Fruit fly (Drosophila melanogaster) whole organism, embryonic: ENCODE results near the gene SelG.
A peak's percentile ranks its signal among the peaks of the same experiment; 100 is the strongest.

Experiments
- B-H2 ChIP-seq: fragments of 200-800 bp; sonication (Bioruptor generic); optimal IDR thresholded peaks from 2 replicates; lab custom pipeline; 2018; ENCODE audit warnings: missing biosample characterization, mild to moderate bottlenecking, missing genetic modification characterization
- CG12236 ChIP-seq: fragments of 200-800 bp; sonication (Bioruptor generic); optimal IDR thresholded peaks from 2 replicates; lab custom pipeline; 2016; ENCODE audit warnings: missing biosample characterization, missing genetic modification characterization
- CG12299 ChIP-seq: fragments of 200-800 bp; sonication (Bioruptor generic); optimal IDR thresholded peaks from 2 replicates; lab custom pipeline; 2018; ENCODE audit warnings: missing biosample characterization, mild to moderate bottlenecking, missing genetic modification characterization
- CG12391 ChIP-seq: fragments of 200-800 bp; sonication (Bioruptor generic); optimal IDR thresholded peaks from 3 replicates; lab custom pipeline; 2018; ENCODE audit warnings: missing biosample characterization, mild to moderate bottlenecking, missing genetic modification characterization, moderate library complexity
- CG12769 ChIP-seq: fragments of 200-800 bp; sonication (Bioruptor generic); optimal IDR thresholded peaks from 2 replicates; lab custom pipeline; 2019; ENCODE audit warnings: missing biosample characterization, mild to moderate bottlenecking, missing genetic modification characterization, moderate library complexity
- CG13424 ChIP-seq: fragments of 200-800 bp; sonication (Bioruptor generic); optimal IDR thresholded peaks from 2 replicates; lab custom pipeline; 2019; ENCODE audit warnings: missing biosample characterization, mild to moderate bottlenecking, missing genetic modification characterization, moderate library complexity
- CG15601 ChIP-seq: fragments of 200-800 bp; sonication (Bioruptor generic); optimal IDR thresholded peaks from 3 replicates; lab custom pipeline; 2019; ENCODE audit warnings: missing biosample characterization, mild to moderate bottlenecking, missing genetic modification characterization, moderate library complexity
- CG15696 ChIP-seq: fragments of 200-800 bp; sonication (Bioruptor generic); optimal IDR thresholded peaks from 2 replicates; lab custom pipeline; 2019; ENCODE audit warnings: missing biosample characterization, mild to moderate bottlenecking, missing genetic modification characterization, moderate library complexity
- CG17361 ChIP-seq: fragments of 200-800 bp; sonication (Bioruptor generic); IDR thresholded peaks from 3 replicates; pipeline ENCODE4 v1.3.6; 2022; ENCODE audit warnings: missing biosample characterization, missing genetic modification characterization
- CG32767 ChIP-seq: fragments of 200-800 bp; sonication (Bioruptor generic); IDR thresholded peaks from 2 replicates; pipeline ENCODE4 v1.3.6; 2022; ENCODE audit warnings: missing biosample characterization, missing genetic modification characterization
- CG42726 ChIP-seq: fragments of 200-800 bp; sonication (Bioruptor generic); IDR thresholded peaks from 2 replicates; pipeline ENCODE4 v1.3.6; 2022; ENCODE audit warnings: missing biosample characterization, missing genetic modification characterization; ENCODE audit not compliant: partially characterized antibody
- CG4730 ChIP-seq: fragments of 200-800 bp; sonication (Bioruptor generic); IDR thresholded peaks from 2 replicates; pipeline ENCODE4 v1.3.6; 2022; ENCODE audit warnings: missing biosample characterization, missing genetic modification characterization
- CG4820 ChIP-seq: fragments of 200-800 bp; sonication (Bioruptor generic); optimal IDR thresholded peaks from 3 replicates; lab custom pipeline; 2016; ENCODE audit warnings: missing biosample characterization, missing genetic modification characterization
- CG4854 ChIP-seq: fragments of 200-800 bp; sonication (Bioruptor generic); optimal IDR thresholded peaks from 2 replicates; lab custom pipeline; 2016; ENCODE audit warnings: missing biosample characterization, missing genetic modification characterization, inconsistent platforms
- CG8281 ChIP-seq: fragments of 200-800 bp; sonication (Bioruptor generic); optimal IDR thresholded peaks from 2 replicates; lab custom pipeline; 2018; ENCODE audit warnings: missing biosample characterization, mild to moderate bottlenecking, missing genetic modification characterization, moderate library complexity
- CG9797 ChIP-seq: fragments of 200-800 bp; sonication (Bioruptor generic); optimal IDR thresholded peaks from 3 replicates; lab custom pipeline; 2018; ENCODE audit warnings: missing biosample characterization, mild to moderate bottlenecking, missing genetic modification characterization
- Dfd ChIP-seq, 2 experiments: fragments of >200 bp; optimal IDR thresholded peaks; 2 replicates each; lab custom pipeline; 2017; ENCODE audit warnings: missing biosample characterization in 2 of 2, missing genetic modification characterization in 2 of 2
- E2f2 ChIP-seq: fragments of 200-800 bp; sonication (Bioruptor generic); IDR thresholded peaks from 2 replicates; pipeline ENCODE4 v1.3.6; 2022; ENCODE audit warnings: missing biosample characterization, missing genetic modification characterization
- Elba2 ChIP-seq: fragments of 200-800 bp; sonication (Bioruptor generic); optimal IDR thresholded peaks from 3 replicates; lab custom pipeline; 2016; ENCODE audit warnings: missing biosample characterization, missing genetic modification characterization
- HHEX ChIP-seq: fragments of 200-800 bp; sonication (Bioruptor generic); optimal IDR thresholded peaks from 3 replicates; lab custom pipeline; 2017; ENCODE audit warnings: missing biosample characterization, mild to moderate bottlenecking, missing genetic modification characterization, missing genetic modification reagents
- HLHmδ ChIP-seq: fragments of 200-800 bp; sonication (Bioruptor generic); optimal IDR thresholded peaks from 2 replicates; lab custom pipeline; 2018; ENCODE audit warnings: missing biosample characterization, mild to moderate bottlenecking, missing genetic modification characterization, moderate library complexity
- Hand ChIP-seq: fragments of 200-800 bp; sonication (Bioruptor generic); optimal IDR thresholded peaks from 2 replicates; lab custom pipeline; 2017; ENCODE audit warnings: mild to moderate bottlenecking, missing biosample characterization, missing genetic modification reagents, missing genetic modification characterization
- Hmx ChIP-seq: fragments of 200-800 bp; sonication (Bioruptor generic); optimal IDR thresholded peaks from 2 replicates; lab custom pipeline; 2016; ENCODE audit warnings: missing biosample characterization, missing genetic modification characterization
- Hsf ChIP-seq: fragments of 200-800 bp; sonication (Bioruptor generic); optimal IDR thresholded peaks from 3 replicates; lab custom pipeline; 2016; ENCODE audit warnings: missing biosample characterization, missing genetic modification characterization
- Jarid2 ChIP-seq: fragments of 200-800 bp; sonication (Bioruptor generic); optimal IDR thresholded peaks from 3 replicates; lab custom pipeline; 2017; ENCODE audit warnings: mild to moderate bottlenecking, missing biosample characterization, missing genetic modification reagents, missing genetic modification characterization
- Mad ChIP-seq: fragments of 200-800 bp; sonication (Bioruptor generic); optimal IDR thresholded peaks from 2 replicates; lab custom pipeline; 2016; ENCODE audit warnings: missing biosample characterization, missing genetic modification characterization
- Max ChIP-seq: fragments of 200-800 bp; sonication (Bioruptor generic); optimal IDR thresholded peaks from 2 replicates; lab custom pipeline; 2016; ENCODE audit warnings: missing biosample characterization, mild to moderate bottlenecking, missing genetic modification characterization
- Myb ChIP-seq: fragments of 200-800 bp; sonication (Bioruptor generic); optimal IDR thresholded peaks from 2 replicates; lab custom pipeline; 2016; ENCODE audit warnings: missing biosample characterization, missing genetic modification characterization
- Ravus ChIP-seq: fragments of 200-800 bp; sonication (Bioruptor generic); IDR thresholded peaks from 2 replicates; pipeline ENCODE4 v1.3.6; 2022; ENCODE audit warnings: missing biosample characterization, missing genetic modification characterization
- Side ChIP-seq: fragments of 200-800 bp; sonication (Bioruptor generic); optimal IDR thresholded peaks from 2 replicates; lab custom pipeline; 2016; ENCODE audit warnings: missing biosample characterization, missing genetic modification characterization
- Xrp1 ChIP-seq: fragments of 200-800 bp; sonication (Bioruptor generic); IDR thresholded peaks from 2 replicates; pipeline ENCODE4 v1.3.6; 2022; ENCODE audit warnings: missing biosample characterization, missing genetic modification characterization
- ab ChIP-seq: fragments of 200-800 bp; sonication (Bioruptor generic); optimal IDR thresholded peaks from 2 replicates; lab custom pipeline; 2016; ENCODE audit warnings: missing biosample characterization, missing genetic modification characterization
- abd-A ChIP-seq: fragments of 200-800 bp; sonication (Bioruptor generic); optimal IDR thresholded peaks from 3 replicates; lab custom pipeline; 2019; ENCODE audit warnings: missing biosample characterization, mild to moderate bottlenecking, missing genetic modification characterization, moderate library complexity
- bowl ChIP-seq: fragments of 200-800 bp; sonication (Bioruptor generic); IDR thresholded peaks from 2 replicates; pipeline ENCODE4 v1.3.6; 2022; ENCODE audit warnings: missing biosample characterization, missing genetic modification characterization
- bsh ChIP-seq, 2 experiments: fragments of 200-800 bp; sonication (Bioruptor generic); optimal IDR thresholded peaks; 2 replicates each; lab custom pipeline; 2017 to 2018; ENCODE audit warnings: mild to moderate bottlenecking in 2 of 2, missing biosample characterization in 2 of 2, missing genetic modification characterization in 2 of 2, moderate library complexity in 1 of 2
- chinmo ChIP-seq: fragments of 200-800 bp; sonication (Bioruptor generic); IDR thresholded peaks from 4 replicates; pipeline ENCODE4 v1.3.6; 2022; ENCODE audit warnings: missing biosample characterization, missing genetic modification characterization; ENCODE audit not compliant: partially characterized antibody
- chm ChIP-seq: fragments of 200-800 bp; sonication (Bioruptor generic); IDR thresholded peaks from 2 replicates; pipeline ENCODE4 v1.3.6; 2022; ENCODE audit warnings: missing biosample characterization, missing genetic modification characterization
- crp ChIP-seq, 2 experiments: fragments of 200-800 bp; sonication (Bioruptor generic); optimal IDR thresholded peaks; 2 replicates in 1 of 2; 3 replicates in 1 of 2; lab custom pipeline; 2017; ENCODE audit warnings: missing biosample characterization in 2 of 2, missing genetic modification characterization in 2 of 2, mild to moderate bottlenecking in 1 of 2, moderate library complexity in 1 of 2
- dm ChIP-seq: fragments of 200-800 bp; sonication (Bioruptor generic); optimal IDR thresholded peaks from 3 replicates; lab custom pipeline; 2016; ENCODE audit warnings: missing biosample characterization, missing genetic modification characterization
- dysf ChIP-seq: fragments of 200-800 bp; sonication (Bioruptor generic); IDR thresholded peaks from 3 replicates; pipeline ENCODE4 v1.3.6; 2022; ENCODE audit warnings: missing biosample characterization, missing genetic modification characterization
- esg ChIP-seq: fragments of 200-800 bp; sonication (Bioruptor generic); conservative IDR thresholded peaks from 2 replicates; pipeline ENCODE4 v1.3.6; 2022; ENCODE audit warnings: missing biosample characterization, missing genetic modification characterization
- eve ChIP-seq, 2 experiments: fragments of >200 bp; optimal IDR thresholded peaks; 2 replicates each; lab custom pipeline; 2017; ENCODE audit warnings: missing biosample characterization in 2 of 2, missing genetic modification characterization in 2 of 2
- fd102C ChIP-seq: fragments of 200-800 bp; sonication (Bioruptor generic); optimal IDR thresholded peaks from 2 replicates; lab custom pipeline; 2018; ENCODE audit warnings: missing biosample characterization, mild to moderate bottlenecking, missing genetic modification characterization, moderate library complexity
- fd96Cb ChIP-seq: fragments of 200-800 bp; sonication (Bioruptor generic); optimal IDR thresholded peaks from 2 replicates; lab custom pipeline; 2018; ENCODE audit warnings: missing biosample characterization, mild to moderate bottlenecking, missing genetic modification characterization, moderate library complexity
- gcm ChIP-seq: fragments of 200-800 bp; sonication (Bioruptor generic); optimal IDR thresholded peaks from 2 replicates; lab custom pipeline; 2019; ENCODE audit warnings: missing biosample characterization, mild to moderate bottlenecking, missing genetic modification characterization, moderate library complexity
- insv ChIP-seq, 2 experiments: fragments of 200-800 bp; sonication (Bioruptor generic); optimal IDR thresholded peaks; 3 replicates each; lab custom pipeline; 2016 to 2018; ENCODE audit warnings: missing biosample characterization in 2 of 2, missing genetic modification characterization in 2 of 2
- jigr1 ChIP-seq: fragments of 200-800 bp; sonication (Bioruptor generic); IDR thresholded peaks from 3 replicates; pipeline ENCODE4 v1.3.6; 2022; ENCODE audit warnings: missing biosample characterization, missing genetic modification characterization
- sisA ChIP-seq: fragments of 200-800 bp; sonication (Bioruptor generic); IDR thresholded peaks from 2 replicates; pipeline ENCODE4 v1.3.6; 2022; ENCODE audit warnings: missing biosample characterization, missing genetic modification characterization
- slou ChIP-seq: fragments of 200-800 bp; sonication (Bioruptor generic); optimal IDR thresholded peaks from 3 replicates; lab custom pipeline; 2016; ENCODE audit warnings: missing biosample characterization, missing genetic modification characterization
- sug ChIP-seq: fragments of 200-800 bp; optimal IDR thresholded peaks from 2 replicates; lab custom pipeline; 2019; ENCODE audit warnings: missing biosample characterization, mild to moderate bottlenecking, missing genetic modification characterization, moderate library complexity
- tap ChIP-seq: fragments of 200-800 bp; optimal IDR thresholded peaks from 3 replicates; lab custom pipeline; 2019; ENCODE audit warnings: missing biosample characterization, mild to moderate bottlenecking, missing genetic modification characterization, moderate library complexity

The SelG gene

DNA sequence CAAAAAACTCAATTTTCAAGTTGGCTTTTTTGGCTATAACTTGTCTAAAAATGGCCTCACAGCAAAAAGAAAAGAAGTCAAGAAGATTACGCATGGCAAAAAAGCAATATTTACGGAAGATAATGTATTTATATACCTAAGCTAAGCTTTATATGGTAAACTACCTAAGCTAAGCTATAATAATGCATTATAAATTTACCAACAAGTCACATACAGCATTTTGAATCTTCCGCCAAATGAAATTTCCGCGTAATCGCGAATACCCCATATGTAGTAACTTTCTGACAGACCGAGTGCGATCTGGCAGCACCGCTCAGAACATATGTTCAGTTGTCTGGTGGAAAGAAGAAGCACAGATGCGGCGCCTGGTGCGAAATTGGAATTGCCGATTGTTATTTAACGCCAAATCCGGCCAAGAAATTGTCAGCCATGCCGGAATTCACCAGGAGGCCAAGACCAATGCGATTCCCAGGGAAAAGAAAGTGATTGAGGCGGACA lies 4.6 kb downstream of the SelG start, which contains the start of gene sicily (continued):
- TF ChIP-seq Side (no peak), Elba2 (no peak), sisA (no peak), CG15601 (tag; lab: Kevin White, UChicago) (no peak), esg (GFP tag; lab: Robert Waterston, UW) (no peak), CG8281 (tag; lab: Kevin White, UChicago) (no peak), CG4854 (GFP tag; lab: Kevin White, UChicago) (no peak), CG13424 (tag; lab: Kevin White, UChicago) (no peak), insv (GFP tag; optimal IDR thresholded peaks at IDR 0.05; lab: Kevin White, UChicago) (no peak), CG12391 (tag; lab: Kevin White, UChicago) (no peak), eve (GFP tag; optimal IDR thresholded peaks at IDR 0.05; lab: Kevin White, UChicago) (no peak), chm (GFP tag; lab: Robert Waterston, UW) (no peak), sug (tag; lab: Kevin White, UChicago) (no peak), Hmx (GFP tag; lab: Kevin White, UChicago) (no peak), Hand (GFP tag; lab: Kevin White, UChicago) (no peak), CG15696 (no peak), Myb (GFP tag; lab: Kevin White, UChicago) (no peak), gcm (no peak), crp (GFP tag; optimal IDR thresholded peaks at IDR 0.05; lab: Kevin White, UChicago) (peak; percentile 69 to 95), CG4730 (GFP tag; lab: Robert Waterston, UW) (no peak), chinmo (0 out of 4 replicates have a peak, but pooled peaks have one; percentile 7), fd102C (GFP tag; lab: Kevin White, UChicago) (no peak), HHEX (GFP tag; lab: Kevin White, UChicago) (no peak), dm (GFP tag; lab: Kevin White, UChicago) (no peak), Jarid2 (GFP tag; lab: Kevin White, UChicago) (no peak), ab (GFP tag; lab: Kevin White, UChicago) (no peak), E2f2 (GFP tag; lab: Robert Waterston, UW) (peak; percentile 92), HLHmδ (GFP tag; lab: Kevin White, UChicago) (no peak), Dfd (GFP tag; optimal IDR thresholded peaks at IDR 0.05; lab: Kevin White, UChicago) (no peak), CG32767 (GFP tag; lab: Robert Waterston, UW) (no peak), B-H2 (GFP tag; lab: Kevin White, UChicago) (no peak), CG9797 (peak; percentile 25), CG12299 (no peak), Xrp1 (GFP tag; lab: Robert Waterston, UW) (no peak), bowl (no peak), CG42726 (GFP tag; lab: Robert Waterston, UW) (no peak), bsh (GFP tag; optimal IDR thresholded peaks at IDR 0.05; lab: Kevin White, UChicago) (no peak), dysf (GFP tag; lab: Robert Waterston, UW) (no peak), CG12236 (no peak), CG17361 (no peak), CG12769 (tag; lab: Kevin White, UChicago) (no peak), Ravus (GFP tag; lab: Robert Waterston, UW) (no peak), Mad (no peak), fd96Cb (tag; lab: Kevin White, UChicago) (no peak), slou (no peak), Max (GFP tag; lab: Kevin White, UChicago) (no peak), CG4820 (GFP tag; lab: Kevin White, UChicago) (no peak), jigr1 (GFP tag; lab: Robert Waterston, UW) (no peak), abd-A (tag; lab: Kevin White, UChicago) (no peak), Hsf (GFP tag; lab: Kevin White, UChicago) (no peak), tap (no peak)
